Fruit fly (Drosophila melanogaster) whole organism, embryonic: ENCODE results near the gene CG13247.

Experiments used
- B-H2 ChIP-seq: fragments of 200-800 bp; sonication (Bioruptor generic); optimal IDR thresholded peaks from 2 replicates; lab custom pipeline; 2018; ENCODE audit warnings: missing biosample characterization, mild to moderate bottlenecking, missing genetic modification characterization
- CG10565 ChIP-seq: fragments of 200-800 bp; sonication (Bioruptor generic); optimal IDR thresholded peaks from 3 replicates; lab custom pipeline; 2016; ENCODE audit warnings: missing biosample characterization, mild to moderate bottlenecking, missing genetic modification characterization
- CG10959 ChIP-seq: fragments of 200-800 bp; sonication (Bioruptor generic); IDR thresholded peaks from 2 replicates; pipeline ENCODE4 v1.3.6; 2022; ENCODE audit warnings: missing biosample characterization, missing genetic modification characterization
- CG12104 ChIP-seq: fragments of 200-800 bp; sonication (Bioruptor generic); optimal IDR thresholded peaks from 3 replicates; lab custom pipeline; 2016; ENCODE audit warnings: missing biosample characterization, missing genetic modification characterization
- CG12219 ChIP-seq: fragments of 200-800 bp; sonication (Bioruptor generic); optimal IDR thresholded peaks from 3 replicates; lab custom pipeline; 2018; ENCODE audit warnings: missing biosample characterization, mild to moderate bottlenecking, missing genetic modification characterization
- CG12236 ChIP-seq: fragments of 200-800 bp; sonication (Bioruptor generic); optimal IDR thresholded peaks from 2 replicates; lab custom pipeline; 2016; ENCODE audit warnings: missing biosample characterization, missing genetic modification characterization
- CG12659 ChIP-seq: fragments of 200-800 bp; sonication (Bioruptor generic); optimal IDR thresholded peaks from 3 replicates; lab custom pipeline; 2017; ENCODE audit warnings: mild to moderate bottlenecking, missing biosample characterization, missing genetic modification reagents, missing genetic modification characterization
- CG13287 ChIP-seq: fragments of 200-800 bp; sonication (Bioruptor generic); IDR thresholded peaks from 2 replicates; pipeline ENCODE4 v1.3.6; 2022; ENCODE audit warnings: missing biosample characterization, missing genetic modification characterization; ENCODE audit not compliant: partially characterized antibody
- CG14441 ChIP-seq: fragments of 200-800 bp; sonication (Bioruptor generic); IDR thresholded peaks from 2 replicates; pipeline ENCODE4 v1.3.6; 2022; ENCODE audit warnings: missing biosample characterization, missing genetic modification characterization
- CG15479 ChIP-seq: fragments of 200-800 bp; sonication (Bioruptor generic); optimal IDR thresholded peaks from 3 replicates; lab custom pipeline; 2019; ENCODE audit warnings: missing biosample characterization, mild to moderate bottlenecking, missing genetic modification characterization, moderate library complexity
- CG16863 ChIP-seq: fragments of 200-800 bp; sonication (Bioruptor generic); optimal IDR thresholded peaks from 3 replicates; lab custom pipeline; 2016; ENCODE audit warnings: missing biosample characterization, missing genetic modification characterization
- CG17612 ChIP-seq: fragments of 200-800 bp; sonication (Bioruptor generic); IDR thresholded peaks from 2 replicates; pipeline ENCODE4 v1.3.6; 2022; ENCODE audit warnings: missing biosample characterization, missing genetic modification characterization
- CG2202 ChIP-seq: fragments of 200-800 bp; sonication (Bioruptor generic); optimal IDR thresholded peaks from 2 replicates; lab custom pipeline; 2018; ENCODE audit warnings: missing biosample characterization, mild to moderate bottlenecking, missing genetic modification characterization
- CG2712 ChIP-seq: fragments of 200-800 bp; optimal IDR thresholded peaks from 3 replicates; lab custom pipeline; 2019; ENCODE audit warnings: missing biosample characterization, mild to moderate bottlenecking, missing genetic modification characterization, moderate library complexity
- CG2875 ChIP-seq: fragments of 200-800 bp; sonication (Bioruptor generic); optimal IDR thresholded peaks from 2 replicates; lab custom pipeline; 2017; ENCODE audit warnings: missing biosample characterization, mild to moderate bottlenecking, missing genetic modification characterization, missing genetic modification reagents
- CG30403 ChIP-seq: fragments of 200-800 bp; sonication (Bioruptor generic); optimal IDR thresholded peaks from 3 replicates; lab custom pipeline; 2016; ENCODE audit warnings: missing biosample characterization, missing genetic modification characterization
- CG3163 ChIP-seq: fragments of 200-800 bp; sonication (Bioruptor generic); optimal IDR thresholded peaks from 3 replicates; lab custom pipeline; 2016; ENCODE audit warnings: missing biosample characterization, missing genetic modification characterization
- CG34376 ChIP-seq: fragments of 200-800 bp; sonication (Bioruptor generic); optimal IDR thresholded peaks from 2 replicates; lab custom pipeline; 2018; ENCODE audit warnings: missing biosample characterization, mild to moderate bottlenecking, missing genetic modification characterization
- CG4360 ChIP-seq: fragments of 200-800 bp; sonication (Bioruptor generic); IDR thresholded peaks from 2 replicates; pipeline ENCODE4 v1.3.6; 2022; ENCODE audit warnings: missing biosample characterization, missing genetic modification characterization
- CG43689 ChIP-seq: fragments of 200-800 bp; sonication (Bioruptor generic); IDR thresholded peaks from 2 replicates; pipeline ENCODE4 v1.3.6; 2022; ENCODE audit warnings: missing biosample characterization, missing genetic modification characterization
- CG4424 ChIP-seq: fragments of 200-800 bp; sonication (Bioruptor generic); optimal IDR thresholded peaks from 3 replicates; lab custom pipeline; 2016; ENCODE audit warnings: missing biosample characterization, missing genetic modification characterization
- CG6175 ChIP-seq: fragments of 200-800 bp; sonication (Bioruptor generic); IDR thresholded peaks from 3 replicates; pipeline ENCODE4 v1.3.6; 2022; ENCODE audit warnings: missing biosample characterization, missing genetic modification characterization
- CG7839 ChIP-seq: fragments of 200-800 bp; sonication (Bioruptor generic); optimal IDR thresholded peaks from 3 replicates; lab custom pipeline; 2018; ENCODE audit warnings: missing biosample characterization, mild to moderate bottlenecking, missing genetic modification characterization, moderate library complexity
- CG9215 ChIP-seq: fragments of 200-800 bp; sonication (Bioruptor generic); IDR thresholded peaks from 2 replicates; pipeline ENCODE4 v1.3.6; 2022; ENCODE audit warnings: missing biosample characterization, missing genetic modification characterization
- Dll ChIP-seq: fragments of 200-800 bp; sonication (Bioruptor generic); IDR thresholded peaks from 4 replicates; pipeline ENCODE4 v1.3.6; 2022; ENCODE audit warnings: missing biosample characterization, missing genetic modification characterization; ENCODE audit not compliant: partially characterized antibody
- Gsc ChIP-seq: fragments of 200-800 bp; sonication (Bioruptor generic); IDR thresholded peaks from 2 replicates; pipeline ENCODE4 v1.3.6; 2022; ENCODE audit warnings: missing biosample characterization, missing genetic modification characterization
- Gug ChIP-seq: fragments of 200-800 bp; sonication (Bioruptor generic); IDR thresholded peaks from 4 replicates; pipeline ENCODE4 v1.3.6; 2022; ENCODE audit warnings: missing biosample characterization, missing genetic modification characterization
- HmgZ ChIP-seq: fragments of 200-800 bp; sonication (Bioruptor generic); optimal IDR thresholded peaks from 2 replicates; lab custom pipeline; 2018; ENCODE audit warnings: missing biosample characterization, mild to moderate bottlenecking, missing genetic modification characterization
- Lpt ChIP-seq: fragments of >200 bp; optimal IDR thresholded peaks from 2 replicates; lab custom pipeline; 2018; ENCODE audit warnings: missing biosample characterization, missing genetic modification characterization
- Mes4 ChIP-seq: fragments of 200-800 bp; sonication (Bioruptor generic); optimal IDR thresholded peaks from 2 replicates; lab custom pipeline; 2016; ENCODE audit warnings: missing biosample characterization, missing genetic modification characterization
- Rx ChIP-seq: fragments of 200-800 bp; sonication (Bioruptor generic); IDR thresholded peaks from 2 replicates; pipeline ENCODE4 v1.3.6; 2022; ENCODE audit warnings: missing biosample characterization, missing genetic modification characterization
- abd-A ChIP-seq: fragments of 200-800 bp; sonication (Bioruptor generic); optimal IDR thresholded peaks from 3 replicates; lab custom pipeline; 2019; ENCODE audit warnings: missing biosample characterization, mild to moderate bottlenecking, missing genetic modification characterization, moderate library complexity
- croc ChIP-seq: fragments of 200-800 bp; sonication (Bioruptor generic); conservative IDR thresholded peaks from 3 replicates; pipeline ENCODE4 v1.3.6; 2022; ENCODE audit warnings: missing biosample characterization, missing genetic modification characterization
- crp ChIP-seq, 2 experiments: fragments of 200-800 bp; sonication (Bioruptor generic); optimal IDR thresholded peaks; 2 replicates in 1 of 2; 3 replicates in 1 of 2; lab custom pipeline; 2017; ENCODE audit warnings: missing biosample characterization in 2 of 2, missing genetic modification characterization in 2 of 2, mild to moderate bottlenecking in 1 of 2, moderate library complexity in 1 of 2
- esg ChIP-seq: fragments of 200-800 bp; sonication (Bioruptor generic); conservative IDR thresholded peaks from 2 replicates; pipeline ENCODE4 v1.3.6; 2022; ENCODE audit warnings: missing biosample characterization, missing genetic modification characterization
- fd102C ChIP-seq: fragments of 200-800 bp; sonication (Bioruptor generic); optimal IDR thresholded peaks from 2 replicates; lab custom pipeline; 2018; ENCODE audit warnings: missing biosample characterization, mild to moderate bottlenecking, missing genetic modification characterization, moderate library complexity
- insv ChIP-seq, 2 experiments: fragments of 200-800 bp; sonication (Bioruptor generic); optimal IDR thresholded peaks; 3 replicates each; lab custom pipeline; 2016 to 2018; ENCODE audit warnings: missing biosample characterization in 2 of 2, missing genetic modification characterization in 2 of 2
- lab ChIP-seq: fragments of 200-800 bp; sonication (Bioruptor generic); optimal IDR thresholded peaks from 3 replicates; lab custom pipeline; 2017; ENCODE audit warnings: missing biosample characterization, missing genetic modification characterization, mild to moderate bottlenecking, moderate library complexity, missing genetic modification reagents
- luna ChIP-seq: fragments of 200-800 bp; sonication (Bioruptor generic); optimal IDR thresholded peaks from 2 replicates; lab custom pipeline; 2016; ENCODE audit warnings: missing biosample characterization, missing genetic modification characterization
- nerfin-1 ChIP-seq: fragments of 200-800 bp; sonication (Bioruptor generic); optimal IDR thresholded peaks from 3 replicates; lab custom pipeline; 2019; ENCODE audit warnings: missing biosample characterization, mild to moderate bottlenecking, missing genetic modification characterization, moderate library complexity
- nerfin-2 ChIP-seq: fragments of 200-800 bp; sonication (Bioruptor generic); IDR thresholded peaks from 2 replicates; pipeline ENCODE4 v1.3.6; 2022; ENCODE audit warnings: missing biosample characterization, missing genetic modification characterization; ENCODE audit not compliant: partially characterized antibody
- nmo ChIP-seq: fragments of 200-800 bp; sonication (Bioruptor generic); optimal IDR thresholded peaks from 2 replicates; lab custom pipeline; 2018; ENCODE audit warnings: missing biosample characterization, mild to moderate bottlenecking, missing genetic modification characterization, moderate library complexity
- pan ChIP-seq, 4 experiments: fragments of >200 bp in 3 of 4; fragments of 200-800 bp in 1 of 4; sonication (Bioruptor generic) in 1 of 4; optimal IDR thresholded peaks in 3 of 4; IDR thresholded peaks in 1 of 4; 2 replicates each; pipeline versions ENCODE4 v1.3.6 to Lab custom; 2017 to 2022; ENCODE audit warnings: missing biosample characterization in 2 of 4, missing genetic modification characterization in 2 of 4, mixed read lengths in 1 of 4
- pzg ChIP-seq: fragments of 200-800 bp; sonication (Bioruptor generic); optimal IDR thresholded peaks from 3 replicates; lab custom pipeline; 2018; ENCODE audit warnings: missing biosample characterization, mild to moderate bottlenecking, missing genetic modification characterization, moderate library complexity
- sc ChIP-seq, 3 experiments: fragments of >200 bp in 2 of 3; fragments of 200-800 bp in 1 of 3; sonication (Bioruptor generic) in 1 of 3; optimal IDR thresholded peaks; 2 replicates in 2 of 3; 3 replicates in 1 of 3; lab custom pipeline; 2017; ENCODE audit warnings: mild to moderate bottlenecking in 1 of 3, missing biosample characterization in 1 of 3, missing genetic modification characterization in 1 of 3, missing genetic modification reagents in 1 of 3
- sens-2 ChIP-seq: fragments of 200-800 bp; sonication (Bioruptor generic); IDR thresholded peaks from 2 replicates; pipeline ENCODE4 v1.3.6; 2022; ENCODE audit warnings: missing biosample characterization, missing genetic modification characterization
- so ChIP-seq: fragments of 200-800 bp; sonication (Bioruptor generic); IDR thresholded peaks from 3 replicates; pipeline ENCODE4 v1.3.6; 2022; ENCODE audit warnings: missing biosample characterization, missing genetic modification characterization
- ssp ChIP-seq: fragments of 200-800 bp; sonication (Bioruptor generic); IDR thresholded peaks from 2 replicates; pipeline ENCODE4 v1.3.6; 2022; ENCODE audit warnings: missing biosample characterization, missing genetic modification characterization
- tap ChIP-seq: fragments of 200-800 bp; optimal IDR thresholded peaks from 3 replicates; lab custom pipeline; 2019; ENCODE audit warnings: missing biosample characterization, mild to moderate bottlenecking, missing genetic modification characterization, moderate library complexity
- yki ChIP-seq: fragments of >200 bp; optimal IDR thresholded peaks from 3 replicates; lab custom pipeline; 2018

CG13247 gene

dm6 chr3L:20388983-20389382, 18.9 kb downstream of the CG13247 start (continued):
- TF ChIP-seq CG2875 (no peak), sc (optimal IDR thresholded peaks at IDR 0.05; lab: Kevin White, UChicago) (no peak), sc (GFP tag; optimal IDR thresholded peaks at IDR 0.05; lab: Kevin White, UChicago) (no peak), yki (lab: Kevin White, UChicago) (no peak), CG13287 (no peak), CG9215 (GFP tag; lab: Robert Waterston, UW) (no peak), CG34376 (peak; percentile 86), Lpt (GFP tag; lab: Kevin White, UChicago) (no peak), CG12219 (peak; percentile 34), nerfin-1 (no peak), CG6175 (no peak), crp (GFP tag; optimal IDR thresholded peaks at IDR 0.05; lab: Kevin White, UChicago) (no peak), CG7839 (tag; lab: Kevin White, UChicago) (peak; percentile 53), CG30403 (GFP tag; lab: Kevin White, UChicago) (peak; percentile 31), CG15479 (GFP tag; lab: Kevin White, UChicago) (peak; percentile 26), Gug (GFP tag; lab: Robert Waterston, UW) (peak; percentile 22; the same call in 1 of the 4 replicates), abd-A (no peak), sens-2 (no peak), Gsc (GFP tag; lab: Robert Waterston, UW) (no peak), esg (GFP tag; lab: Robert Waterston, UW) (no peak), CG4360 (GFP tag; lab: Robert Waterston, UW) (no peak), pan (optimal IDR thresholded peaks at IDR 0.05; lab: Kevin White, UChicago) (no peak), pan (GFP tag; optimal IDR thresholded peaks at IDR 0.05 in 1 of 2, IDR thresholded peaks at IDR 0.05 in 1 of 2) (peak in 1 of 2 experiments; percentile 56), luna (GFP tag; lab: Kevin White, UChicago) (no peak), CG2712 (peak; percentile 12), CG14441 (GFP tag; lab: Robert Waterston, UW) (peak; percentile 60; the same call in 1 of the 2 replicates), ssp (GFP tag; lab: Robert Waterston, UW) (no peak), CG12104 (GFP tag; lab: Kevin White, UChicago) (no peak), CG16863 (GFP tag; lab: Kevin White, UChicago) (no peak), fd102C (no peak), nmo (GFP tag; lab: Kevin White, UChicago) (peak; percentile 0), B-H2 (GFP tag; lab: Kevin White, UChicago) (no peak), Mes4 (no peak), CG12659 (GFP tag; lab: Kevin White, UChicago) (peak; percentile 22), CG43689 (GFP tag; lab: Robert Waterston, UW) (peak; percentile 24; the same call in 1 of the 2 replicates), CG4424 (GFP tag; lab: Kevin White, UChicago) (no peak), insv (GFP tag; optimal IDR thresholded peaks at IDR 0.05; lab: Kevin White, UChicago) (no peak), CG10565 (GFP tag; lab: Kevin White, UChicago) (no peak), Dll (GFP tag; lab: Robert Waterston, UW) (no peak), CG2202 (tag; lab: Kevin White, UChicago) (no peak), CG12236 (peak; percentile 16), CG10959 (no peak), tap (tag; lab: Kevin White, UChicago) (no peak), lab (GFP tag; lab: Kevin White, UChicago) (peak; percentile 67), croc (GFP tag; lab: Robert Waterston, UW) (no peak), CG17612 (GFP tag; lab: Robert Waterston, UW) (no peak), so (GFP tag; lab: Robert Waterston, UW) (peak; percentile 66; the same call in 2 of the 3 replicates), nerfin-2 (no peak), pzg (no peak), Rx (GFP tag; lab: Robert Waterston, UW) (0 out of 2 replicates have a peak, but pooled peaks have one; percentile 21), CG3163 (no peak), HmgZ (tag; lab: Kevin White, UChicago) (peak; percentile 42)
